Worm (Caenorhabditis elegans) whole organism, late embryonic: Measurements from ENCODE around the gene Y71H2AM.1.

Experiments used
- T23F11.4 ChIP-seq: fragments of 200-800 bp; sonication (Bioruptor generic); optimal IDR thresholded peaks from 2 replicates; lab custom pipeline; 2018; ENCODE audit warnings: mild to moderate bottlenecking, missing genetic modification characterization, missing compliant biosample characterization
- ama-1 ChIP-seq: fragments of 150-350 bp; optimal IDR thresholded peaks from 2 replicates; lab custom pipeline; 2014
- ceh-30 ChIP-seq: fragments of 150-350 bp; optimal IDR thresholded peaks from 2 replicates; lab custom pipeline; 2014; ENCODE audit warnings: missing biosample characterization, missing genetic modification characterization
- dmd-4 ChIP-seq: sonication (generic microtip); optimal IDR thresholded peaks from 2 replicates; lab custom pipeline; 2016; ENCODE audit warnings: borderline replicate concordance, missing genetic modification characterization, missing compliant biosample characterization
- elt-4 ChIP-seq: sonication (generic microtip); optimal IDR thresholded peaks from 2 replicates; lab custom pipeline; 2016; ENCODE audit warnings: missing genetic modification characterization, missing compliant biosample characterization
- nhr-232 ChIP-seq: sonication (generic microtip); optimal IDR thresholded peaks from 2 replicates; lab custom pipeline; 2016; ENCODE audit warnings: missing genetic modification characterization, missing compliant biosample characterization
- pag-3 ChIP-seq: sonication (generic microtip); optimal IDR thresholded peaks from 2 replicates; lab custom pipeline; 2016; ENCODE audit warnings: missing compliant biosample characterization, missing genetic modification characterization, borderline replicate concordance
- pax-1 ChIP-seq: fragments of 150-350 bp; optimal IDR thresholded peaks from 2 replicates; lab custom pipeline; 2014; ENCODE audit warnings: missing biosample characterization, missing genetic modification characterization
- pha-4 ChIP-seq: fragments of 150-350 bp; optimal IDR thresholded peaks from 2 replicates; lab custom pipeline; 2018; ENCODE audit warnings: missing biosample characterization, missing genetic modification reagents, missing genetic modification characterization
- pqm-1 ChIP-seq: sonication (generic microtip); optimal IDR thresholded peaks from 2 replicates; lab custom pipeline; 2016; ENCODE audit warnings: missing genetic modification characterization, missing compliant biosample characterization
- rnt-1 ChIP-seq: sonication (generic microtip); optimal IDR thresholded peaks from 2 replicates; lab custom pipeline; 2016; ENCODE audit warnings: missing genetic modification characterization, missing compliant biosample characterization
- sdc-2 ChIP-seq: sonication (generic microtip); optimal IDR thresholded peaks from 2 replicates; lab custom pipeline; 2016; ENCODE audit warnings: missing genotype, missing genetic modification characterization, missing compliant biosample characterization
- ttx-3 ChIP-seq: sonication (generic microtip); optimal IDR thresholded peaks from 2 replicates; lab custom pipeline; 2016; ENCODE audit warnings: missing genetic modification reagents, missing genetic modification characterization, missing compliant biosample characterization
- unc-42 ChIP-seq: sonication (generic microtip); optimal IDR thresholded peaks from 2 replicates; lab custom pipeline; 2016; ENCODE audit warnings: missing genotype, missing genetic modification characterization, missing compliant biosample characterization

DNA sequence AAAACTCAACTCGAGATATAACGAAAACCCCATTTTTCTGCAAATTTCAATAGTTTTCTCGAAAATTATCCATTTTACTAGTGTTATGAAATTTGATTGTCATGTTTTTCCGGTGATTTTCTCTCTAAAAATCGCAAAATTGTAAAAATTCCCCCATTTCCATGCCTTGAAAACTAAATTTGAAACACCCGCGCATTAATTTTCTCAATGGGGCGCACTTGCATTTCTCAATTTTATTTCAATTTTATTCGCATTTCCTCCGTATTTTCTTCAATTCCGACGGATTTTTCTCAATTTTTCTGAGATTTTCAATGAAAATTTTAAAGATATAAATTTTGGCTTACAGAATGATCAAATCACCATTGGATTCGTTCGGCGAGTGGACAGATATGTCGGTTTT, 21.8 kb upstream of the Y71H2AM.1 start, which contains the start of gene Y71H2AM.3:
- no peak for TF ChIP-seq pag-3 (tag; lab: Kevin White, UChicago)
- no peak for TF ChIP-seq pax-1
- TF ChIP-seq T23F11.4 (GFP tag; lab: Kevin White, UChicago): no peak
- no peak for TF ChIP-seq ceh-30 (tag; lab: Kevin White, UChicago)
- TF ChIP-seq elt-4 (tag; lab: Kevin White, UChicago): no peak
- no peak for TF ChIP-seq ttx-3
- no peak for TF ChIP-seq dmd-4 (tag; lab: Kevin White, UChicago)
- no peak for TF ChIP-seq ama-1 (lab: Kevin White, UChicago)
- TF ChIP-seq pqm-1 (tag; lab: Kevin White, UChicago): no peak
- peak; percentile 52 for TF ChIP-seq unc-42 (tag; lab: Kevin White, UChicago)
- no peak for TF ChIP-seq pha-4
- no peak for TF ChIP-seq rnt-1
- TF ChIP-seq nhr-232: no peak
- no peak for TF ChIP-seq sdc-2 (tag; lab: Kevin White, UChicago)
